7 worm cellular contexts compared by ENCODE assay signal in the genomic region with DNA sequence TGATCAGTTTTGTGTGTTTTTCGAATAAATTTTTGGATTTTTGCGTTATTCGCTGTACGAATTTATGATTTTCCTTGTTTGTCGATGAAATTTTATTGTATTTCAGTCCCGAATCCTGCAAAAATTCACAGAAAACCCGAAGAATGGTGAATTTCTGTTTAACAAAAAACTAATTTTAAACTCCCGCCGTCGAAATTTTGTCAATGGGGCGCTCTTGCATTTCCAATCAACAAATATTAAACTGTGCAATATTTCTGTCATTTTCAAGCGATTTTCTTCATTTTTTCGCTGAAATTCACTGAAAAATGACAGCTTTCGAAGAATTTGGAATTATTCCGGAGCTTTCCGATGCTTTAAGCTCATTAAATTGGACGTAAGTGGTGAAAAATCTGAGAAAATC.
TF ChIP-seq lines count a peak whose summit lies in the region.

A gene (plus strand): TSS at position 115 of the 400 bp plus-strand sequence.

TF ChIP-seq in whole organism, L1 larva, 84 proteins besides CTCF, POLR2A, EP300 and RAD21 (continues in another document):
- TF ChIP-seq nhr-84 (tag; optimal IDR thresholded peaks at IDR 0.05; lab: Kevin White, UChicago) (no peak), mef-2 (tag; optimal IDR thresholded peaks at IDR 0.05; lab: Kevin White, UChicago) (no peak), pax-3 (tag; optimal IDR thresholded peaks at IDR 0.05; lab: Kevin White, UChicago) (peak; percentile 17), lin-39 (tag; optimal IDR thresholded peaks at IDR 0.05; lab: Kevin White, UChicago) (peak; percentile 51), fos-1 (tag; optimal IDR thresholded peaks at IDR 0.05; lab: Kevin White, UChicago) (peak; percentile 63), F16B12.6 (tag; optimal IDR thresholded peaks at IDR 0.05; lab: Kevin White, UChicago) (peak; percentile 34), nhr-90 (tag; optimal IDR thresholded peaks at IDR 0.05; lab: Kevin White, UChicago; ENCODE audit: poor library complexity) (peak; percentile 54), dpl-1 (GFP tag; optimal IDR thresholded peaks at IDR 0.05; lab: Kevin White, UChicago) (peak; percentile 96 to 98 (median 97)), hlh-17 (GFP tag; optimal IDR thresholded peaks at IDR 0.05; lab: Kevin White, UChicago; ENCODE audit: borderline replicate concordance) (no peak), nhr-47 (tag; optimal IDR thresholded peaks at IDR 0.05; lab: Kevin White, UChicago) (peak; percentile 76), jun-1 (tag; optimal IDR thresholded peaks at IDR 0.05; lab: Kevin White, UChicago) (no peak), lsy-2 (tag; optimal IDR thresholded peaks at IDR 0.05; lab: Kevin White, UChicago) (peak; percentile 77 to 85)

TF ChIP-seq in whole organism, L2 larva, 48 proteins besides CTCF, POLR2A, EP300 and RAD21 (continues in another document):
- TF ChIP-seq nhr-129 (tag; optimal IDR thresholded peaks at IDR 0.05; lab: Kevin White, UChicago) (peak; percentile 46), nhr-6 (tag; optimal IDR thresholded peaks at IDR 0.05; lab: Kevin White, UChicago) (no peak), C34F6.9 (tag; optimal IDR thresholded peaks at IDR 0.05; lab: Kevin White, UChicago) (peak; percentile 63), nhr-25 (tag; optimal IDR thresholded peaks at IDR 0.05; lab: Kevin White, UChicago) (peak; percentile 30), lin-13 (GFP tag; optimal IDR thresholded peaks at IDR 0.05; lab: Kevin White, UChicago) (peak; percentile 51), nhr-237 (tag; optimal IDR thresholded peaks at IDR 0.05; lab: Kevin White, UChicago) (no peak), skn-1 (tag; optimal IDR thresholded peaks at IDR 0.05; lab: Kevin White, UChicago) (no peak), gmeb-1 (tag; optimal IDR thresholded peaks at IDR 0.05; lab: Kevin White, UChicago) (peak; percentile 98), nhr-11 (tag; optimal IDR thresholded peaks at IDR 0.05; lab: Kevin White, UChicago) (no peak), nhr-10 (tag; optimal IDR thresholded peaks at IDR 0.05; lab: Kevin White, UChicago) (no peak), ztf-1 (GFP tag; conservative IDR thresholded peaks at IDR 0.05; lab: Robert Waterston, UW) (no peak), nhr-21 (tag; optimal IDR thresholded peaks at IDR 0.05; lab: Kevin White, UChicago) (no peak), ztf-4 (tag; optimal IDR thresholded peaks at IDR 0.05; lab: Kevin White, UChicago) (no peak)

TF ChIP-seq in whole organism, L3 larva, 47 proteins besides CTCF, POLR2A, EP300 and RAD21 (continues in another document):
- TF ChIP-seq fos-1 (tag; optimal IDR thresholded peaks at IDR 0.05; lab: Kevin White, UChicago) (no peak), fkh-10 (GFP tag; optimal IDR thresholded peaks at IDR 0.05; lab: Kevin White, UChicago) (no peak), lin-39 (tag; optimal IDR thresholded peaks at IDR 0.05; lab: Kevin White, UChicago) (peak; percentile 46), pqm-1 (tag; optimal IDR thresholded peaks at IDR 0.05; lab: Kevin White, UChicago) (no peak), skn-1 (tag; optimal IDR thresholded peaks at IDR 0.05; lab: Kevin White, UChicago) (no peak), nhr-23 (tag; optimal IDR thresholded peaks at IDR 0.05; lab: Kevin White, UChicago) (peak; percentile 53), egl-5 (tag; optimal IDR thresholded peaks at IDR 0.05; lab: Kevin White, UChicago) (peak; percentile 42), lin-15B (tag; optimal IDR thresholded peaks at IDR 0.05; lab: Kevin White, UChicago) (peak; percentile 81), fkh-2 (tag; optimal IDR thresholded peaks at IDR 0.05; lab: Kevin White, UChicago) (no peak), nfya-1 (tag; optimal IDR thresholded peaks at IDR 0.05; lab: Kevin White, UChicago; ENCODE audit: insufficient read depth) (peak; percentile 61), unc-39 (tag; optimal IDR thresholded peaks at IDR 0.05; lab: Kevin White, UChicago) (no peak), nhr-76 (tag; optimal IDR thresholded peaks at IDR 0.05; lab: Kevin White, UChicago) (no peak), ceh-28 (tag; optimal IDR thresholded peaks at IDR 0.05; lab: Kevin White, UChicago) (peak; percentile 20)

TF ChIP-seq in whole organism, L4 larva, 104 proteins besides CTCF, POLR2A, EP300 and RAD21 (continues in another document):
- TF ChIP-seq ceh-32 (tag; optimal IDR thresholded peaks at IDR 0.05; lab: Kevin White, UChicago; ENCODE audit: poor library complexity) (no peak), hmg-1.1 (GFP tag; IDR thresholded peaks at IDR 0.05; lab: Robert Waterston, UW) (no peak), nhr-6 (tag; optimal IDR thresholded peaks at IDR 0.05; lab: Kevin White, UChicago) (peak; percentile 52), egl-27 (tag; optimal IDR thresholded peaks at IDR 0.05; lab: Kevin White, UChicago) (no peak), nhr-48 (tag; optimal IDR thresholded peaks at IDR 0.05; lab: Kevin White, UChicago) (no peak), tag-97 (GFP tag; IDR thresholded peaks at IDR 0.05; lab: Robert Waterston, UW) (no peak), hlh-30 (tag; optimal IDR thresholded peaks at IDR 0.05; lab: Kevin White, UChicago; ENCODE audit: insufficient read depth) (peak; percentile 12), lin-15B (tag; optimal IDR thresholded peaks at IDR 0.05; lab: Kevin White, UChicago) (no peak), lsy-2 (tag; optimal IDR thresholded peaks at IDR 0.05; lab: Kevin White, UChicago) (peak in 1 of 2 experiments; percentile 65), ama-1 (optimal IDR thresholded peaks at IDR 0.05; lab: Kevin White, UChicago) (no peak), fkh-10 (GFP tag; optimal IDR thresholded peaks at IDR 0.05; lab: Kevin White, UChicago) (no peak), lin-1 (GFP tag; IDR thresholded peaks at IDR 0.05; lab: Robert Waterston, UW) (no peak), F26F4.8 (GFP tag; conservative IDR thresholded peaks at IDR 0.05; lab: Robert Waterston, UW) (no peak)

TF ChIP-seq in whole organism, late embryonic, 69 proteins besides CTCF, POLR2A, EP300 and RAD21:
- TF ChIP-seq ceh-14 (tag; optimal IDR thresholded peaks at IDR 0.05; lab: Kevin White, UChicago) (peak; percentile 14), ceh-18 (tag; optimal IDR thresholded peaks at IDR 0.05; lab: Kevin White, UChicago) (no peak), hlh-15 (tag; optimal IDR thresholded peaks at IDR 0.05; lab: Kevin White, UChicago) (no peak), nfya-1 (tag; optimal IDR thresholded peaks at IDR 0.05; lab: Kevin White, UChicago) (peak; percentile 25), mec-3 (tag; optimal IDR thresholded peaks at IDR 0.05; lab: Kevin White, UChicago; ENCODE audit: borderline replicate concordance) (no peak), lin-11 (tag; optimal IDR thresholded peaks at IDR 0.05; lab: Kevin White, UChicago) (no peak), sdc-2 (tag; optimal IDR thresholded peaks at IDR 0.05; lab: Kevin White, UChicago) (no peak), elt-2 (tag; optimal IDR thresholded peaks at IDR 0.05; lab: Kevin White, UChicago) (no peak)

TF ChIP-seq in whole organism, mixed stage, embryonic, 35 proteins besides CTCF, POLR2A, EP300 and RAD21:
- TF ChIP-seq lsy-2 (tag; optimal IDR thresholded peaks at IDR 0.05; lab: Kevin White, UChicago) (peak; percentile 9), unc-39 (tag; optimal IDR thresholded peaks at IDR 0.05; lab: Kevin White, UChicago) (no peak), mep-1 (tag; optimal IDR thresholded peaks at IDR 0.05; lab: Kevin White, UChicago) (peak; percentile 22), pha-4 (tag; optimal IDR thresholded peaks at IDR 0.05; lab: Kevin White, UChicago) (peak; percentile 57), hlh-1 (tag; optimal IDR thresholded peaks at IDR 0.05; lab: Kevin White, UChicago) (peak; percentile 41)

TF ChIP-seq in whole organism, young adult, 124 proteins besides CTCF, POLR2A, EP300 and RAD21 (continues in another document):
- TF ChIP-seq pbrm-1 (GFP tag; IDR thresholded peaks at IDR 0.05; lab: Robert Waterston, UW) (0 out of 2 replicates have a peak, but pooled peaks have one; percentile 35), snpc-1.1 (tag; optimal IDR thresholded peaks at IDR 0.05; lab: Kevin White, UChicago; ENCODE audit: insufficient read depth) (no peak), hrde-1 (tag; optimal IDR thresholded peaks at IDR 0.05; lab: Kevin White, UChicago; ENCODE audit: borderline replicate concordance) (no peak), madf-6 (GFP tag; IDR thresholded peaks at IDR 0.05; lab: Robert Waterston, UW) (peak; percentile 27; the same call in 1 of the 2 replicates), somi-1 (GFP tag; optimal IDR thresholded peaks at IDR 0.05; lab: Kevin White, UChicago) (no peak), B0019.2 (GFP tag; conservative IDR thresholded peaks at IDR 0.05; lab: Robert Waterston, UW) (no peak), F22D6.2 (tag; optimal IDR thresholded peaks at IDR 0.05; lab: Kevin White, UChicago) (no peak), aptf-2 (GFP tag; conservative IDR thresholded peaks at IDR 0.05; lab: Robert Waterston, UW) (no peak), nhr-80 (tag; optimal IDR thresholded peaks at IDR 0.05; lab: Kevin White, UChicago) (no peak), F33H1.4 (GFP tag; IDR thresholded peaks at IDR 0.05; lab: Robert Waterston, UW) (peak; percentile 65), lin-35 (GFP tag; optimal IDR thresholded peaks at IDR 0.05; lab: Kevin White, UChicago) (peak; percentile 27 to 92 (median 81)), F49E8.2 (tag; optimal IDR thresholded peaks at IDR 0.05; lab: Kevin White, UChicago; ENCODE audit: insufficient read depth) (no peak), ztf-6 (GFP tag; IDR thresholded peaks at IDR 0.05; lab: Robert Waterston, UW) (no peak), dpl-1 (GFP tag; optimal IDR thresholded peaks at IDR 0.05; lab: Kevin White, UChicago) (peak; percentile 81), ztf-22 (GFP tag; optimal IDR thresholded peaks at IDR 0.05; lab: Kevin White, UChicago) (no peak), B0035.1 (tag; optimal IDR thresholded peaks at IDR 0.05; lab: Kevin White, UChicago) (no peak), tbx-9 (tag; optimal IDR thresholded peaks at IDR 0.05; lab: Kevin White, UChicago; ENCODE audit: borderline replicate concordance) (no peak), snpc-4 (GFP tag; optimal IDR thresholded peaks at IDR 0.05; lab: Kevin White, UChicago) (no peak), snpc-4 (tag; optimal IDR thresholded peaks at IDR 0.05; lab: Kevin White, UChicago) (peak in 2 of 4 experiments; percentile 64 to 65), ceh-40 (GFP tag; IDR thresholded peaks at IDR 0.05; lab: Robert Waterston, UW) (no peak), lin-54 (GFP tag; optimal IDR thresholded peaks at IDR 0.05; lab: Kevin White, UChicago) (peak; percentile 99), Y79H2A.3 (GFP tag; conservative IDR thresholded peaks at IDR 0.05; lab: Robert Waterston, UW) (no peak), xnd-1 (tag; optimal IDR thresholded peaks at IDR 0.05; lab: Kevin White, UChicago) (no peak), lsy-27 (tag; optimal IDR thresholded peaks at IDR 0.05; lab: Kevin White, UChicago; ENCODE audit: borderline replicate concordance, insufficient read depth) (no peak), attf-3 (GFP tag; conservative IDR thresholded peaks at IDR 0.05; lab: Robert Waterston, UW) (peak; percentile 39; the same call in 1 of the 2 replicates), ceh-27 (GFP tag; optimal IDR thresholded peaks at IDR 0.05; lab: Kevin White, UChicago) (no peak), attf-5 (GFP tag; optimal IDR thresholded peaks at IDR 0.05; lab: Kevin White, UChicago) (peak; percentile 8), egrh-3 (GFP tag; IDR thresholded peaks at IDR 0.05; lab: Robert Waterston, UW) (no peak)
